Worm (Caenorhabditis elegans): ENCODE results near the gene F57B1.9.

DNA sequence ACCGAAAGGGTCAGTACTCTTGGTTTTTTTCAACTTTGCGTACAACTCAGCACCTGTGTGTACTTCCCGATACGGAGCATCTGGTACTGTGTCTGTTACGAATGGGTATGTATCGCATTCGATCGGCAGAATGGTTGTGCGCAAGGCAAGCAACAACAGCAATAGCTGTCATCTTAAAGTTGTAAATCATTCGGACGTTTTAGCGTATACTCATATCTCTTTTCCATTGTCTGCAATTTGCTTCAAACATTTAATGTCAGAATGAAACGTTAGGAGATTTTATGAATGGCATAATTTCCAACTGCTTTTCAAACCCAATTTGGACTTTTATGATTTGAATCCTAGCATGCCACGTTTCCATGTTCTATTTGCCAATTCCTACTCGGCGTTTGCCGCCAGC lies 40.6 kb downstream of the F57B1.9 start:
- TF ChIP-seq nhr-237 (tag; optimal IDR thresholded peaks at IDR 0.05): no peak
- no peak for TF ChIP-seq nhr-76 (tag; optimal IDR thresholded peaks at IDR 0.05)
- TF ChIP-seq lin-39 (tag; optimal IDR thresholded peaks at IDR 0.05): no peak
- TF ChIP-seq ztf-11 (tag; optimal IDR thresholded peaks at IDR 0.05): no peak
- no peak for TF ChIP-seq lin-15B (tag; optimal IDR thresholded peaks at IDR 0.05)

Data from whole organism, L3 larva.